5 worm cellular contexts compared by ENCODE assay signal in the genomic region with DNA sequence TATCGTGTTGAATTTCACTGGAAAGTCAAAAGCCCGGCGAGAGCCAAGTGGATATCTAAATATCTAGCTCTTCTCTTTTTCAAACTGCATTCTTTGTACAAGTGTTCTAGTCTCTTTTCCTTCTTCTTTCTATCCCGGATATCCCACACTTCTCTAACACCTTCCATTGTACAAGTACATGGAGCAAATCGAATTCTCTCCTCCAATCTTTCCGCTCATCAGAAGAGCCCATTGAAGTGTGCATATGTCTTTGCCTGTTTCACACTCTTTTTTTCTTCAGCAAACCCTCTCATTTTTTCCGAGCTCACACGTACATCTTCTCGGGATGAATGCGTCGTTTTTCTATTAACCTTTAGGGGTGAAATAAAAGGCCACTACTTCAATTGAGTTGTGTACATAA.
TF ChIP-seq lines count a peak whose summit lies in the region.

No protein-coding gene starts in this region.

TF ChIP-seq in whole organism, L1 larva, 84 proteins besides CTCF, POLR2A, EP300 and RAD21:
- peak; percentile 42 for TF ChIP-seq lin-14 (GFP tag; optimal IDR thresholded peaks at IDR 0.05; lab: Kevin White, UChicago)
- no peak for TF ChIP-seq Y116A8C.19 (tag; optimal IDR thresholded peaks at IDR 0.05; lab: Kevin White, UChicago; ENCODE audit: borderline replicate concordance)

TF ChIP-seq in whole organism, L3 larva, 47 proteins besides CTCF, POLR2A, EP300 and RAD21:
- peak; percentile 76 for TF ChIP-seq fkh-10 (GFP tag; optimal IDR thresholded peaks at IDR 0.05; lab: Kevin White, UChicago)
- TF ChIP-seq unc-62 (GFP tag; optimal IDR thresholded peaks at IDR 0.05; lab: Kevin White, UChicago): no peak

TF ChIP-seq in whole organism, L4 larva, 104 proteins besides CTCF, POLR2A, EP300 and RAD21:
- TF ChIP-seq ctbp-1 (GFP tag; IDR thresholded peaks at IDR 0.05; lab: Robert Waterston, UW): no peak
- peak; percentile 67 for TF ChIP-seq fkh-10 (GFP tag; optimal IDR thresholded peaks at IDR 0.05; lab: Kevin White, UChicago)
- peak; percentile 81 for TF ChIP-seq ces-1 (GFP tag; optimal IDR thresholded peaks at IDR 0.05; lab: Kevin White, UChicago)
- TF ChIP-seq jun-1 (tag; optimal IDR thresholded peaks at IDR 0.05; lab: Kevin White, UChicago): no peak

TF ChIP-seq in whole organism, late embryonic, 69 proteins besides CTCF, POLR2A, EP300 and RAD21:
- TF ChIP-seq pag-3 (tag; optimal IDR thresholded peaks at IDR 0.05; lab: Kevin White, UChicago; ENCODE audit: borderline replicate concordance) (no peak), unc-42 (tag; optimal IDR thresholded peaks at IDR 0.05; lab: Kevin White, UChicago) (peak; percentile 59), fax-1 (tag; optimal IDR thresholded peaks at IDR 0.05; lab: Kevin White, UChicago) (no peak)

TF ChIP-seq in whole organism, mixed stage, embryonic, 35 proteins besides CTCF, POLR2A, EP300 and RAD21:
- peak; percentile 72 for TF ChIP-seq ces-1 (GFP tag; optimal IDR thresholded peaks at IDR 0.05; lab: Kevin White, UChicago)
- no peak for TF ChIP-seq nhr-28 (tag; optimal IDR thresholded peaks at IDR 0.05; lab: Kevin White, UChicago)
- no peak for TF ChIP-seq ztf-11 (tag; optimal IDR thresholded peaks at IDR 0.05; lab: Kevin White, UChicago)
